Worm (Caenorhabditis elegans) whole organism, L2 larva: ENCODE results near the gene C08B6.8.

Experiments
- ceh-82 ChIP-seq: fragments of 150-350 bp; optimal IDR thresholded peaks from 2 replicates; lab custom pipeline; 2014; ENCODE audit warnings: missing biosample characterization, missing genetic modification characterization
- nhr-12 ChIP-seq: fragments of 150-350 bp; optimal IDR thresholded peaks from 2 replicates; lab custom pipeline; 2014; ENCODE audit warnings: missing biosample characterization, missing genetic modification characterization

- TF ChIP-seq ceh-82 (no peak), nhr-12 (tag; lab: Kevin White, UChicago) (no peak)
These were observed 23.3 kb upstream of the C08B6.8 start for ce11 chrV:10111129-10111528.
